Worm (Caenorhabditis elegans) whole organism, mixed stage, embryonic: ENCODE measurements around the gene C25F9.2.

Experiments
- bed-3 ChIP-seq: fragments of 200-800 bp; sonication (Bioruptor generic); optimal IDR thresholded peaks from 3 replicates; lab custom pipeline; 2018; ENCODE audit warnings: mild to moderate bottlenecking, missing genetic modification characterization, moderate library complexity, missing compliant biosample characterization
- blmp-1 ChIP-seq: fragments of 150-350 bp; optimal IDR thresholded peaks from 2 replicates; lab custom pipeline; 2014; ENCODE audit warnings: missing biosample characterization, missing genetic modification characterization
- ceh-39 ChIP-seq: fragments of 150-350 bp; optimal IDR thresholded peaks from 2 replicates; lab custom pipeline; 2014; ENCODE audit warnings: missing biosample characterization, missing genetic modification characterization
- ces-1 ChIP-seq: fragments of 150-350 bp; optimal IDR thresholded peaks from 2 replicates; lab custom pipeline; 2014; ENCODE audit warnings: missing biosample characterization, missing genetic modification reagents, missing genetic modification characterization
- cnd-1 ChIP-seq: fragments of 200-800 bp; sonication (Bioruptor generic); optimal IDR thresholded peaks from 2 replicates; lab custom pipeline; 2018; ENCODE audit warnings: mild to moderate bottlenecking, missing genetic modification characterization, missing compliant biosample characterization
- elt-1 ChIP-seq: sonication (generic microtip); optimal IDR thresholded peaks from 2 replicates; lab custom pipeline; 2017; ENCODE audit warnings: missing genetic modification characterization, mild to moderate bottlenecking, missing compliant biosample characterization, antibody characterized with exemption, moderate library complexity, borderline replicate concordance; ENCODE audit not compliant: insufficient read depth
- elt-3 ChIP-seq: fragments of 150-350 bp; optimal IDR thresholded peaks from 2 replicates; lab custom pipeline; 2014; ENCODE audit warnings: missing biosample characterization, missing genetic modification characterization
- flh-1 ChIP-seq: fragments of 200-800 bp; sonication (Bioruptor generic); optimal IDR thresholded peaks from 2 replicates; lab custom pipeline; 2018; ENCODE audit warnings: mild to moderate bottlenecking, missing genetic modification characterization, moderate library complexity, missing compliant biosample characterization
- ham-2 ChIP-seq: fragments of 200-800 bp; sonication (Bioruptor generic); optimal IDR thresholded peaks from 2 replicates; lab custom pipeline; 2018; ENCODE audit warnings: mild to moderate bottlenecking, missing genetic modification characterization, missing compliant biosample characterization
- hlh-1 ChIP-seq: fragments of 150-350 bp; optimal IDR thresholded peaks from 2 replicates; lab custom pipeline; 2014; ENCODE audit warnings: missing biosample characterization, missing genetic modification reagents, missing genetic modification characterization
- lin-13 ChIP-seq: fragments of 150-350 bp; optimal IDR thresholded peaks from 2 replicates; lab custom pipeline; 2014; ENCODE audit warnings: missing biosample characterization, missing genetic modification characterization
- lin-32 ChIP-seq: fragments of 200-800 bp; sonication (Bioruptor generic); optimal IDR thresholded peaks from 2 replicates; lab custom pipeline; 2018; ENCODE audit warnings: mild to moderate bottlenecking, missing genetic modification characterization, missing compliant biosample characterization
- lsy-2 ChIP-seq: fragments of 150-350 bp; optimal IDR thresholded peaks from 2 replicates; lab custom pipeline; 2014; ENCODE audit warnings: missing biosample characterization, missing genetic modification characterization
- mab-5 ChIP-seq: fragments of 150-350 bp; optimal IDR thresholded peaks from 2 replicates; lab custom pipeline; 2014; ENCODE audit warnings: missing biosample characterization, missing genetic modification characterization
- mep-1 ChIP-seq: fragments of 150-350 bp; optimal IDR thresholded peaks from 2 replicates; lab custom pipeline; 2017; ENCODE audit warnings: missing biosample characterization, missing genetic modification reagents, missing genetic modification characterization, inconsistent platforms
- mls-2 ChIP-seq: sonication (generic microtip); optimal IDR thresholded peaks from 2 replicates; lab custom pipeline; 2016; ENCODE audit warnings: mild to moderate bottlenecking, missing genetic modification characterization, moderate library complexity, missing compliant biosample characterization
- nhr-12 ChIP-seq: fragments of 150-350 bp; optimal IDR thresholded peaks from 2 replicates; lab custom pipeline; 2014; ENCODE audit warnings: missing biosample characterization, missing genetic modification characterization
- nhr-2 ChIP-seq: fragments of 150-350 bp; optimal IDR thresholded peaks from 2 replicates; lab custom pipeline; 2014; ENCODE audit warnings: missing biosample characterization, missing genetic modification characterization
- nhr-237 ChIP-seq: fragments of 150-350 bp; optimal IDR thresholded peaks from 2 replicates; lab custom pipeline; 2014; ENCODE audit warnings: missing biosample characterization, missing genetic modification characterization
- nhr-28 ChIP-seq: fragments of 150-350 bp; optimal IDR thresholded peaks from 2 replicates; lab custom pipeline; 2014; ENCODE audit warnings: missing biosample characterization, missing genetic modification characterization
- nhr-76 ChIP-seq: sonication (generic microtip); optimal IDR thresholded peaks from 2 replicates; lab custom pipeline; 2017; ENCODE audit warnings: missing biosample characterization, missing genetic modification characterization
- pha-4 ChIP-seq: fragments of 150-350 bp; optimal IDR thresholded peaks from 2 replicates; lab custom pipeline; 2018; ENCODE audit warnings: missing biosample characterization, missing genetic modification reagents, missing genetic modification characterization
- sem-2 ChIP-seq: fragments of 200-800 bp; sonication (Bioruptor generic); optimal IDR thresholded peaks from 2 replicates; lab custom pipeline; 2018; ENCODE audit warnings: mild to moderate bottlenecking, missing genetic modification characterization, missing compliant biosample characterization
- snpc-4 ChIP-seq: fragments of 150-350 bp; optimal IDR thresholded peaks from 2 replicates; lab custom pipeline; 2014; ENCODE audit warnings: missing biosample characterization, missing genetic modification characterization
- sptf-1 ChIP-seq: sonication (generic microtip); optimal IDR thresholded peaks from 2 replicates; lab custom pipeline; 2017; ENCODE audit warnings: mild to moderate bottlenecking, missing genetic modification characterization, moderate library complexity, missing compliant biosample characterization
- tbx-8 ChIP-seq: fragments of 200-800 bp; sonication (Bioruptor generic); optimal IDR thresholded peaks from 2 replicates; lab custom pipeline; 2018; ENCODE audit warnings: mild to moderate bottlenecking, missing genetic modification characterization, moderate library complexity, missing compliant biosample characterization
- unc-120 ChIP-seq: sonication (generic microtip); optimal IDR thresholded peaks from 2 replicates; lab custom pipeline; 2017; ENCODE audit warnings: missing genetic modification characterization, missing compliant biosample characterization; ENCODE audit not compliant: poor library complexity, severe bottlenecking
- unc-39 ChIP-seq: fragments of 150-350 bp; optimal IDR thresholded peaks from 2 replicates; lab custom pipeline; 2014; ENCODE audit warnings: missing biosample characterization, missing genetic modification characterization
- unc-62 ChIP-seq: fragments of 150-350 bp; optimal IDR thresholded peaks from 2 replicates; lab custom pipeline; 2014; ENCODE audit warnings: missing biosample characterization, missing genetic modification reagents, missing genetic modification characterization
- zip-8 ChIP-seq: fragments of 150-350 bp; optimal IDR thresholded peaks from 2 replicates; lab custom pipeline; 2014; ENCODE audit warnings: missing biosample characterization, missing genetic modification characterization
- ztf-11 ChIP-seq: fragments of 150-350 bp; optimal IDR thresholded peaks from 2 replicates; lab custom pipeline; 2014; ENCODE audit warnings: missing biosample characterization, missing genetic modification characterization

C25F9.2 gene

ce11 chrV:19398882-19399281, 22.4 kb upstream of the C25F9.2 start, which contains the start of gene C25F9.13:
C25F9.13 (minus strand) TSS chrV:19398982.
- no peak for TF ChIP-seq sem-2 (GFP tag; lab: Kevin White, UChicago)
- TF ChIP-seq elt-3 (tag; lab: Kevin White, UChicago), result no peak
- TF ChIP-seq lin-13 (tag; lab: Kevin White, UChicago), result no peak
- no peak for TF ChIP-seq unc-62
- no peak for TF ChIP-seq blmp-1
- no peak for TF ChIP-seq nhr-28 (tag; lab: Kevin White, UChicago)
- TF ChIP-seq elt-1, result no peak
- TF ChIP-seq ces-1 (GFP tag; lab: Kevin White, UChicago), result no peak
- TF ChIP-seq unc-39 (tag; lab: Kevin White, UChicago), result no peak
- no peak for TF ChIP-seq nhr-2 (tag; lab: Kevin White, UChicago)
- no peak for TF ChIP-seq ceh-39

ce11 chrV:19400619-19401018, 20.7 kb upstream of the C25F9.2 start, which contains the start of gene srw-86:
srw-86 (minus strand) TSS chrV:19400719.
- TF ChIP-seq nhr-2 (tag; lab: Kevin White, UChicago), result no peak
- TF ChIP-seq ceh-39, result no peak
- no peak for TF ChIP-seq hlh-1 (tag; lab: Kevin White, UChicago)
- TF ChIP-seq ces-1 (GFP tag; lab: Kevin White, UChicago), result no peak
- TF ChIP-seq ztf-11 (tag; lab: Kevin White, UChicago), result no peak
- no peak for TF ChIP-seq unc-39 (tag; lab: Kevin White, UChicago)

- TF ChIP-seq elt-1 (no peak), zip-8 (tag; lab: Kevin White, UChicago) (peak; percentile 7)
Measured at ce11 chrV:19401429-19401828, 19.8 kb upstream of the C25F9.2 start.

ce11 chrV:19402855-19403254, 18.4 kb upstream of the C25F9.2 start, which contains the start of gene C25F9.12:
C25F9.12 (minus strand) TSS chrV:19402955.
- TF ChIP-seq blmp-1, result no peak
- no peak for TF ChIP-seq cnd-1 (tag; lab: Kevin White, UChicago)
- no peak for TF ChIP-seq ztf-11 (tag; lab: Kevin White, UChicago)
- no peak for TF ChIP-seq nhr-2 (tag; lab: Kevin White, UChicago)

DNA sequence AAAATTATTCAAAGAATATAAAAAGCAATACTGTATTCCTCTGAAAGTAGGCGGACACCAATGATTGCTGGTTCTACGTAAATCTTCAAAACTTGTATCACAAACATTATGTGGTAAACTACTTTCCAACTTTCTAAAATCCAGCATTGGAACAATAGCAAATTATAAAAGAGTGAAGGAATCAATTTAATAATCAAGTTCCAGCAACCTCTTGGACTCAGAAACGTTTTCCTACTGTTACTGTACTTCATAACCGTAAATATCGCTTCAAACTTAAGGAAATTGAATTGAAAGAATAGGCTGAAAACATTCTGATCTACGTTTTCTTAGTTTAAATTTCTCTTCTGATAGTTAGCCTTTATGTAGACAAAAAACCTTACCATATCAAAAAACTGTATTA, 17.7 kb upstream of the C25F9.2 start:
- TF ChIP-seq nhr-12 (no peak), nhr-76 (tag; lab: Kevin White, UChicago) (no peak), mab-5 (tag; lab: Kevin White, UChicago) (no peak), nhr-28 (tag; lab: Kevin White, UChicago) (no peak), ceh-39 (no peak), lsy-2 (no peak), pha-4 (tag; lab: Kevin White, UChicago) (no peak), lin-32 (GFP tag; lab: Kevin White, UChicago) (no peak), sem-2 (GFP tag; lab: Kevin White, UChicago) (no peak), bed-3 (GFP tag; lab: Kevin White, UChicago) (no peak), snpc-4 (no peak)

- TF ChIP-seq mls-2, result no peak
- no peak for TF ChIP-seq snpc-4
- TF ChIP-seq ham-2, result no peak
- TF ChIP-seq ztf-11 (tag; lab: Kevin White, UChicago), result no peak
- TF ChIP-seq sptf-1 (tag; lab: Kevin White, UChicago), result no peak
- TF ChIP-seq, all 35 proteins: peak for 0
Measured at ce11 chrV:19405276-19405815, 15.9 kb upstream of the C25F9.2 start, which contains the start of the genes C25F9.6 and C25F9.10. C25F9.6 (minus strand) TSS chrV:19405326. C25F9.10 (plus strand) TSS chrV:19405729.

ce11 chrV:19410663-19411062, 10.6 kb upstream of the C25F9.2 start, which contains the start of gene C25F9.5:
C25F9.5 (minus strand) TSS chrV:19410857.
- TF ChIP-seq mep-1 (tag; lab: Kevin White, UChicago) (no peak), blmp-1 (no peak), cnd-1 (tag; lab: Kevin White, UChicago) (no peak), lin-32 (GFP tag; lab: Kevin White, UChicago) (no peak), unc-120 (tag; lab: Kevin White, UChicago) (no peak), nhr-76 (tag; lab: Kevin White, UChicago) (no peak), tbx-8 (GFP tag; lab: Kevin White, UChicago) (no peak), nhr-12 (no peak), elt-1 (no peak), unc-62 (no peak), pha-4 (tag; lab: Kevin White, UChicago) (no peak), flh-1 (GFP tag; lab: Kevin White, UChicago) (no peak), nhr-28 (tag; lab: Kevin White, UChicago) (no peak), ztf-11 (tag; lab: Kevin White, UChicago) (no peak), nhr-237 (tag; lab: Kevin White, UChicago) (no peak)
